Worm (Caenorhabditis elegans): ENCODE results near the gene R05C11.2.
A peak's percentile ranks its signal among the peaks of the same experiment; 100 is the strongest.
"Not testable (repeated sequence)": the region's sequence is repeated elsewhere in the genome, so short reads cannot be mapped to it uniquely, and the experiment has no call there.

Gene R05C11.2

ce11 chrIV:2077159-2077835 is 18.4 kb upstream of the R05C11.2 start:
- TF ChIP-seq nhr-25 (tag; optimal IDR thresholded peaks at IDR 0.05) (no peak), nhr-6 (tag; optimal IDR thresholded peaks at IDR 0.05) (no peak), ZK546.5 (tag; optimal IDR thresholded peaks at IDR 0.05) (no peak), ceh-16 (tag; optimal IDR thresholded peaks at IDR 0.05) (no peak), lsy-2 (tag; optimal IDR thresholded peaks at IDR 0.05) (peak in 1 of 2 experiments; percentile 10), ztf-4 (tag; optimal IDR thresholded peaks at IDR 0.05) (no peak), nhr-12 (tag; optimal IDR thresholded peaks at IDR 0.05) (no peak)

ce11 chrIV:2065895-2066294 is 7.0 kb upstream of the R05C11.2 start, which contains the start of gene arrd-26:
Gene arrd-26 (plus strand): TSS chrIV:2066195.
- TF ChIP-seq lin-13 (GFP tag; optimal IDR thresholded peaks at IDR 0.05) (no peak), nhr-12 (tag; optimal IDR thresholded peaks at IDR 0.05) (no peak), lin-39 (tag; optimal IDR thresholded peaks at IDR 0.05) (no peak), snpc-4 (tag; optimal IDR thresholded peaks at IDR 0.05) (no peak), nhr-23 (tag; optimal IDR thresholded peaks at IDR 0.05) (no peak), lsy-2 (tag; optimal IDR thresholded peaks at IDR 0.05) (no peak)

DNA sequence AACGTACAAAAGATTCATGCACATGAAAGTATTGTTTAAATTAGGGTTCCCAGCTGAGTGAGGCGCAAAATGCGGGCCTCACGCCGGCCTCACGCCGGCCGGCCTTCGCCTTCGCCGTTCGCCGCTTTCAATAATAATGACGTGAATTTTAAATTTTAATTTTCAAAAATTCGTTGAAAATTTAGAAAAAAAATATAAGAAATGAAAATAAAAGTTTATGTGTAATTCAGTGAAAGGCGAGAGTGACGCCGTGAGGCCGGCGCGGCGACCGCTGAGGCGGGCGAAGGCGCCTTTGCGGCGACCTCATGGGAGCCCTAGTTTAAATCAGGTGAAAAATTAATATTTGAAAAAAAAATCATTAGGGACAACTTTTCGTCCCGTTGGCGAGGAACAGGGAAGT is 1.4 kb downstream of the R05C11.2 start:
- TF ChIP-seq aly-2 (tag; optimal IDR thresholded peaks at IDR 0.05) (no peak), ztf-1 (GFP tag; conservative IDR thresholded peaks at IDR 0.05) (no peak), unc-39 (tag; optimal IDR thresholded peaks at IDR 0.05) (no peak), ama-1 (optimal IDR thresholded peaks at IDR 0.05) (no peak), elt-1 (tag; optimal IDR thresholded peaks at IDR 0.05) (no peak), nhr-129 (tag; optimal IDR thresholded peaks at IDR 0.05) (no peak), sma-3 (GFP tag; optimal IDR thresholded peaks at IDR 0.05) (no peak), dmd-4 (tag; optimal IDR thresholded peaks at IDR 0.05) (no peak), zag-1 (tag; optimal IDR thresholded peaks at IDR 0.05) (no peak), ztf-4 (tag; optimal IDR thresholded peaks at IDR 0.05) (no peak), ztf-11 (tag; optimal IDR thresholded peaks at IDR 0.05) (no peak), gmeb-1 (tag; optimal IDR thresholded peaks at IDR 0.05) (no peak), elt-3 (tag; optimal IDR thresholded peaks at IDR 0.05) (no peak), nhr-237 (tag; optimal IDR thresholded peaks at IDR 0.05) (no peak), alr-1 (tag; optimal IDR thresholded peaks at IDR 0.05) (no peak)

- TF ChIP-seq crh-2 (tag; optimal IDR thresholded peaks at IDR 0.05) (peak; percentile 28), C34F6.9 (tag; optimal IDR thresholded peaks at IDR 0.05) (peak; percentile 60), lsy-2 (tag; optimal IDR thresholded peaks at IDR 0.05) (peak in 1 of 2 experiments; percentile 63), F13H6.1 (tag; optimal IDR thresholded peaks at IDR 0.05) (peak; percentile 41), sem-4 (tag; optimal IDR thresholded peaks at IDR 0.05) (peak; percentile 21), sma-9 (GFP tag; optimal IDR thresholded peaks at IDR 0.05) (peak; percentile 18), sma-9 (tag; optimal IDR thresholded peaks at IDR 0.05) (no peak), nhr-129 (tag; optimal IDR thresholded peaks at IDR 0.05) (peak; percentile 51), unc-39 (tag; optimal IDR thresholded peaks at IDR 0.05) (no peak), snpc-4 (tag; optimal IDR thresholded peaks at IDR 0.05) (no peak), nhr-237 (tag; optimal IDR thresholded peaks at IDR 0.05) (no peak), mab-5 (tag; optimal IDR thresholded peaks at IDR 0.05) (peak; percentile 54), lin-13 (GFP tag; optimal IDR thresholded peaks at IDR 0.05) (peak; percentile 27), alr-1 (tag; optimal IDR thresholded peaks at IDR 0.05) (no peak)
These were observed 5.3 kb downstream of the R05C11.2 start for ce11 chrIV:2053591-2053990.

DNA sequence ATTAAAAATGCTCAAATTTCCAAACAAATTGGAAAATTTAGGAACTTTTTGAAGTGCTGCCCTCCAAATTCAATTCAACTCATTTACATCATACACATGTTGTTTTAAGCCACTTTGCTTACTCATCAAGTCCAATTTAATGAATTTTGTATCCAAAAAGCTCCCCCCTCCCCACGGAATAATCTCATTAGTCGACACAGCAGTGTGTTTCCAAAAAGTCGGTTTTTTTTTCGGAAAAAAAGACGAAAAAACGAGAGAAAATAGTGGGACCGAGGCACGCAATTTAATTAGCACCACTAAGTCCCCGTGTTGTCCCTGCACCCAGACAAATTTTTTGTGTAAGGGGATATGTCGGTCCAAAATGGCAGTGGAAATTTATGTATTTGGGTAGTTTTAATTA is 6.6 kb downstream of the R05C11.2 start:
- TF ChIP-seq lin-13 (GFP tag; optimal IDR thresholded peaks at IDR 0.05) = peak; percentile 14
- peak in 1 of 2 experiments; percentile 17 for TF ChIP-seq lsy-2 (tag; optimal IDR thresholded peaks at IDR 0.05)
- peak; percentile 19 for TF ChIP-seq sma-9 (GFP tag; optimal IDR thresholded peaks at IDR 0.05)
- no peak for TF ChIP-seq sma-9 (tag; optimal IDR thresholded peaks at IDR 0.05)
- no peak for TF ChIP-seq ztf-11 (tag; optimal IDR thresholded peaks at IDR 0.05)
- TF ChIP-seq C34F6.9 (tag; optimal IDR thresholded peaks at IDR 0.05) = peak; percentile 38
- TF ChIP-seq zag-1 (tag; optimal IDR thresholded peaks at IDR 0.05) = peak; percentile 64
- TF ChIP-seq nhr-21 (tag; optimal IDR thresholded peaks at IDR 0.05) = no peak

DNA sequence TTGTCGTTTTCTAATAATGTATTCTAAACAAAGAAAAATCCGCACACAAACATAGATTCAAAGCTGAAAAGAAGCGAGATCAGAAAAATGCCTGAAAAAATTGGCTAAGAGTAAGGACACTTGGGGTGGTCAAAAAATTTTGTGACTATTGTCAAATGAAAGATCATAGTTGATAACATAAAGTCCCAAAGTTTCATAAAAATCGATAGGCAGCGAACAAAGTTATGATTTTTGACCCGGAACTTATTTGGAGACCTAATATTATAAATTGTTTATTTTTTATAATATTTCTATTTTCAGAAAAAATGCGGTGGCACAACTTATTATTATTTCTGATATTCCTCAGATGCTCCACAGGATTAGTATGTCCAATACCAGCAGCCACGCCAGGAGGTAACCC is 7.7 kb downstream of the R05C11.2 start, which contains the start of gene R05C11.4:
R05C11.4 (plus strand) TSS at position 301 of the 400 bp plus-strand sequence.
- not testable (repeated sequence) for TF ChIP-seq snpc-4, ceh-82, ztf-4 (tag; optimal IDR thresholded peaks at IDR 0.05)

All from whole organism, L2 larva.